Worm (Caenorhabditis elegans): ENCODE data around the gene T04F8.8.

Gene T04F8.8

DNA sequence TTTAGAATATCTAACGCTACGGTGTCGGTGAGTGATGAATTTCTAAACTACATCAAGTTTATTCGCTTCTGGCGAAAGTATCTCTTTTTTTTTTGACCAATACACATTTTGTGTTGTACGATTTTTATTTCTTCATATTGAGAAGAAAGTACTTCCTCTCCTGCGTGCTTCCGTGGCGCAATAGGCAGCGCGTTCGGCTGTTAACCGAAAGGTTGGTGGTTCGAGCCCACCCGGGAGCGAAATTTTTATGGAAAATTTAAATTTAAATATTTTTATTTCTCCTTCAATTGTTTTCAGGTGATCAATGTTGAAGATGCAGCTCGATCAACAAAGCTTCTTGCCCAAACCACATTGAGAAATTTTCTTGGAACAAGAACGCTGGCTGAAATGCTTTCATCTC, 1.7 kb upstream of the T04F8.8 start (continued):
- peak; percentile 68 for TF ChIP-seq mep-1 (tag; optimal IDR thresholded peaks at IDR 0.05)
- TF ChIP-seq set-16 (GFP tag; IDR thresholded peaks at IDR 0.05), result no peak
- peak; percentile 54; the same call in 1 of the 2 replicates for TF ChIP-seq ctbp-1 (GFP tag; IDR thresholded peaks at IDR 0.05)
- peak; percentile 78 for TF ChIP-seq lin-38 (GFP tag; IDR thresholded peaks at IDR 0.05)
- peak; percentile 3 for TF ChIP-seq spr-1 (tag; optimal IDR thresholded peaks at IDR 0.05)
- peak; percentile 54; the same call in 1 of the 2 replicates for TF ChIP-seq ceh-20 (GFP tag; IDR thresholded peaks at IDR 0.05)
- TF ChIP-seq lsy-2 (tag; optimal IDR thresholded peaks at IDR 0.05), result no peak
- peak; percentile 77; the same call in 1 of the 2 replicates for TF ChIP-seq Y105C5A.15 (GFP tag; IDR thresholded peaks at IDR 0.05)
- no peak for TF ChIP-seq mxl-3 (GFP tag; optimal IDR thresholded peaks at IDR 0.05)
- TF ChIP-seq pha-4 (GFP tag; IDR thresholded peaks at IDR 0.05), result peak; percentile 77; the same call in 1 of the 2 replicates
- TF ChIP-seq pha-4 (tag; optimal IDR thresholded peaks at IDR 0.05), result no peak
- TF ChIP-seq fkh-10 (GFP tag; optimal IDR thresholded peaks at IDR 0.05), result no peak
- no peak for TF ChIP-seq F49E8.2 (tag; optimal IDR thresholded peaks at IDR 0.05; ENCODE audit: borderline replicate concordance)
- TF ChIP-seq nhr-77 (tag; optimal IDR thresholded peaks at IDR 0.05), result no peak
- TF ChIP-seq hlh-30 (tag; optimal IDR thresholded peaks at IDR 0.05; ENCODE audit: insufficient read depth), result peak; percentile 41
- TF ChIP-seq egl-27 (tag; optimal IDR thresholded peaks at IDR 0.05), result no peak
- TF ChIP-seq dmd-6 (GFP tag; IDR thresholded peaks at IDR 0.05), result 0 out of 2 replicates have a peak, but pooled peaks have one; percentile 38
- TF ChIP-seq rbr-2 (tag; optimal IDR thresholded peaks at IDR 0.05), result peak; percentile 33
- peak; percentile 31 for TF ChIP-seq dve-1 (tag; optimal IDR thresholded peaks at IDR 0.05; ENCODE audit: insufficient read depth)
- TF ChIP-seq madf-9 (GFP tag; conservative IDR thresholded peaks at IDR 0.05), result peak; percentile 62; the same call in 1 of the 2 replicates
- peak; percentile 44; the same call in 1 of the 2 replicates for TF ChIP-seq daf-19 (GFP tag; conservative IDR thresholded peaks at IDR 0.05)
- TF ChIP-seq ceh-28 (tag; optimal IDR thresholded peaks at IDR 0.05), result no peak
- TF ChIP-seq Y75B8A.6 (GFP tag; IDR thresholded peaks at IDR 0.05), result no peak
- TF ChIP-seq T26A8.4 (GFP tag; IDR thresholded peaks at IDR 0.05), result peak; percentile 80
- no peak for TF ChIP-seq T20F7.1 (GFP tag; optimal IDR thresholded peaks at IDR 0.05)
- TF ChIP-seq zfp-3 (GFP tag; conservative IDR thresholded peaks at IDR 0.05), result no peak
- TF ChIP-seq unc-39 (tag; optimal IDR thresholded peaks at IDR 0.05), result no peak
- no peak for TF ChIP-seq cey-2 (tag; optimal IDR thresholded peaks at IDR 0.05; ENCODE audit: borderline replicate concordance, insufficient read depth)
- TF ChIP-seq attf-4 (tag; optimal IDR thresholded peaks at IDR 0.05), result no peak
- peak; percentile 72 for TF ChIP-seq mes-2 (tag; optimal IDR thresholded peaks at IDR 0.05; ENCODE audit: poor library complexity, severe bottlenecking)
- TF ChIP-seq F44E2.7 (GFP tag; IDR thresholded peaks at IDR 0.05), result no peak
- TF ChIP-seq ceh-82 (tag; optimal IDR thresholded peaks at IDR 0.05), result no peak
- TF ChIP-seq mdt-29 (GFP tag; IDR thresholded peaks at IDR 0.05), result no peak; the same call in 1 of the 2 replicates
- TF ChIP-seq lin-39 (tag; optimal IDR thresholded peaks at IDR 0.05), result no peak
- TF ChIP-seq nhr-42 (GFP tag; IDR thresholded peaks at IDR 0.05), result 0 out of 2 replicates have a peak, but pooled peaks have one; percentile 39
- no peak for TF ChIP-seq ZK546.5 (tag; optimal IDR thresholded peaks at IDR 0.05)
- TF ChIP-seq zfp-2 (tag; optimal IDR thresholded peaks at IDR 0.05), result no peak
- no peak for TF ChIP-seq ceh-62 (tag; optimal IDR thresholded peaks at IDR 0.05)
- TF ChIP-seq pqm-1 (tag; optimal IDR thresholded peaks at IDR 0.05), result no peak
- TF ChIP-seq F10B5.3 (tag; optimal IDR thresholded peaks at IDR 0.05), result no peak
- TF ChIP-seq nhr-11 (tag; optimal IDR thresholded peaks at IDR 0.05), result no peak
- TF ChIP-seq sdz-12 (GFP tag; optimal IDR thresholded peaks at IDR 0.05), result peak; percentile 24
- TF ChIP-seq zip-2 (tag; optimal IDR thresholded peaks at IDR 0.05), result no peak
- 0 out of 2 replicates have a peak, but pooled peaks have one; percentile 45 for TF ChIP-seq lin-1 (GFP tag; IDR thresholded peaks at IDR 0.05)
- TF ChIP-seq daf-8 (GFP tag; IDR thresholded peaks at IDR 0.05), result 0 out of 2 replicates have a peak, but pooled peaks have one; percentile 54
- peak; percentile 73; the same call in 1 of the 2 replicates for TF ChIP-seq dmd-8 (GFP tag; IDR thresholded peaks at IDR 0.05)
- no peak for TF ChIP-seq ces-1 (GFP tag; optimal IDR thresholded peaks at IDR 0.05)
- no peak for TF ChIP-seq dmd-9 (GFP tag; IDR thresholded peaks at IDR 0.05)
- no peak for TF ChIP-seq snpc-4 (tag; optimal IDR thresholded peaks at IDR 0.05)
- peak; percentile 87 for TF ChIP-seq lim-7 (GFP tag; IDR thresholded peaks at IDR 0.05)
- TF ChIP-seq ztf-11 (tag; optimal IDR thresholded peaks at IDR 0.05), result no peak
